Worm (Caenorhabditis elegans): ENCODE data around the gene F32B6.4.

F32B6.4 gene

ce11 chrIV:9867915-9868314, 23.9 kb downstream of the F32B6.4 start:
- TF ChIP-seq sdc-2 (tag; optimal IDR thresholded peaks at IDR 0.05) (no peak), nhr-11 (tag; optimal IDR thresholded peaks at IDR 0.05) (no peak), lin-11 (tag; optimal IDR thresholded peaks at IDR 0.05) (no peak), mec-3 (tag; optimal IDR thresholded peaks at IDR 0.05; ENCODE audit: borderline replicate concordance) (no peak), fkh-6 (tag; optimal IDR thresholded peaks at IDR 0.05) (no peak)

ce11 chrIV:9866865-9867264, 25.0 kb downstream of the F32B6.4 start:
- TF ChIP-seq unc-42 (tag; optimal IDR thresholded peaks at IDR 0.05): no peak
- no peak for TF ChIP-seq fkh-6 (tag; optimal IDR thresholded peaks at IDR 0.05)
- no peak for TF ChIP-seq ahr-1 (tag; optimal IDR thresholded peaks at IDR 0.05)
- no peak for TF ChIP-seq pha-2 (tag; optimal IDR thresholded peaks at IDR 0.05)
- no peak for TF ChIP-seq elt-2 (tag; optimal IDR thresholded peaks at IDR 0.05)
- no peak for TF ChIP-seq ceh-18 (tag; optimal IDR thresholded peaks at IDR 0.05)
- no peak for TF ChIP-seq lin-11 (tag; optimal IDR thresholded peaks at IDR 0.05)
- TF ChIP-seq ceh-24 (tag; optimal IDR thresholded peaks at IDR 0.05): no peak
- TF ChIP-seq fkh-10 (GFP tag; optimal IDR thresholded peaks at IDR 0.05): no peak
- no peak for TF ChIP-seq ceh-14 (tag; optimal IDR thresholded peaks at IDR 0.05)
- TF ChIP-seq ets-4 (tag; optimal IDR thresholded peaks at IDR 0.05): no peak
- TF ChIP-seq hlh-6 (tag; optimal IDR thresholded peaks at IDR 0.05): no peak
- no peak for TF ChIP-seq zip-5 (tag; optimal IDR thresholded peaks at IDR 0.05)
- TF ChIP-seq ztf-16 (tag; optimal IDR thresholded peaks at IDR 0.05): no peak
- TF ChIP-seq mec-3 (tag; optimal IDR thresholded peaks at IDR 0.05; ENCODE audit: borderline replicate concordance): no peak

- TF ChIP-seq pros-1 (tag; optimal IDR thresholded peaks at IDR 0.05) (no peak), zip-5 (tag; optimal IDR thresholded peaks at IDR 0.05) (no peak)
Measured at ce11 chrIV:9864778-9865177, 27.1 kb downstream of the F32B6.4 start, which contains the start of the genes K07F5.15 and K07F5.22. Gene K07F5.15, plus strand, starts transcription at chrIV:9865078. Gene K07F5.22, plus strand, starts transcription at chrIV:9865078.

DNA sequence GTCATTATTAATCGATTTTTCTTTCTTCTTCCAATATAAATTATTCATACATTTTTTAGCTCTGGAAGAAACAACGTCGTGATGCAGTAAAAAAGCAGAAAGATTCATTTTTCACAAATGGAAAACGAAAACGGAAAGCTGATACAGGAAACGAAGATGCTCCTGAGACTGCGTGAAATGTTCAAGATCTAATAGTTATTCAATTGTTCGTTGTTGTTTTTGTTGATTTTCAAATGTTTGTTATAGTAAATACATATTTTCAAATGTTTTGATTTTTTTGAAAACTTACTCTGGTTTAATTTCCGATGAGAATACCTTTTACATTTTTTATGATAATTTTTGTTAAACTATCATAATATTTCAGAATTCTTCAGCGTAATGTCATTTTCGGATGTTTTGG, 28.0 kb downstream of the F32B6.4 start, which contains the start of gene K07F5.16:
Gene K07F5.16, plus strand, starts transcription at position 301 of the 400 bp plus-strand sequence.
- TF ChIP-seq ceh-6 (GFP tag; optimal IDR thresholded peaks at IDR 0.05) (no peak), hlh-13 (GFP tag; optimal IDR thresholded peaks at IDR 0.05) (no peak), pax-1 (tag; optimal IDR thresholded peaks at IDR 0.05) (no peak), sox-4 (tag; optimal IDR thresholded peaks at IDR 0.05) (no peak), unc-55 (GFP tag; optimal IDR thresholded peaks at IDR 0.05) (no peak), pha-2 (tag; optimal IDR thresholded peaks at IDR 0.05) (no peak), ahr-1 (tag; optimal IDR thresholded peaks at IDR 0.05) (no peak), T23F11.4 (GFP tag; optimal IDR thresholded peaks at IDR 0.05) (no peak), ceh-34 (tag; optimal IDR thresholded peaks at IDR 0.05) (no peak), hlh-6 (tag; optimal IDR thresholded peaks at IDR 0.05) (no peak), ceh-31 (tag; optimal IDR thresholded peaks at IDR 0.05) (no peak), nhr-11 (tag; optimal IDR thresholded peaks at IDR 0.05) (no peak), odd-2 (tag; optimal IDR thresholded peaks at IDR 0.05) (no peak), nhr-232 (tag; optimal IDR thresholded peaks at IDR 0.05) (no peak), Y22D7AL.16 (tag; optimal IDR thresholded peaks at IDR 0.05) (no peak), dmd-4 (tag; optimal IDR thresholded peaks at IDR 0.05; ENCODE audit: borderline replicate concordance) (no peak), hlh-8 (tag; optimal IDR thresholded peaks at IDR 0.05) (no peak), fkh-6 (tag; optimal IDR thresholded peaks at IDR 0.05) (no peak), lin-11 (tag; optimal IDR thresholded peaks at IDR 0.05) (no peak), rnt-1 (tag; optimal IDR thresholded peaks at IDR 0.05) (no peak)

DNA sequence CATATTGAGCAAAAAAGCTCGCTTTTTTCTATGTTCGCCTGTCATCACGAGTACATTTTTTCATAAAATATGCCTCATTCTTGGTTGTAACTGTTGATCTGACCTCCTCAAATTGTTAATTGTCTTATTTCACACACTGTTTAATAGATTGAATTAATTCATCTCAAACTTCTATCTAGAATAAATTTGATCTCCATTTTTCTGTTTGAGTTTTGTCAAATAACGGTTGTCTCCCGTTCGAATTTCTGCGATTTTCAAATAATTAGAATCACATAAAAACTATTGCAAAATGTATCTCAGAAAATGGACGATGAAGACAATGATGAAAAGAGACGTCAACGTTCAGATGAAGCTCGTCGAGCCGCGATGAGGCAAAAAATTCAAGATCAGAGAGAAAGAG, 29.9 kb downstream of the F32B6.4 start, which contains the start of gene K07F5.14:
Gene K07F5.14, plus strand, starts transcription at position 301 of the 400 bp plus-strand sequence.
- TF ChIP-seq F13H6.1 (tag; optimal IDR thresholded peaks at IDR 0.05) (no peak), ets-4 (tag; optimal IDR thresholded peaks at IDR 0.05) (no peak), pat-9 (tag; optimal IDR thresholded peaks at IDR 0.05) (no peak), ahr-1 (tag; optimal IDR thresholded peaks at IDR 0.05) (no peak), nfya-1 (tag; optimal IDR thresholded peaks at IDR 0.05) (no peak), unc-42 (tag; optimal IDR thresholded peaks at IDR 0.05) (no peak), mec-3 (tag; optimal IDR thresholded peaks at IDR 0.05; ENCODE audit: borderline replicate concordance) (no peak), npax-4 (tag; optimal IDR thresholded peaks at IDR 0.05) (no peak), unc-55 (GFP tag; optimal IDR thresholded peaks at IDR 0.05) (no peak), tbx-2 (tag; optimal IDR thresholded peaks at IDR 0.05) (no peak), pha-2 (tag; optimal IDR thresholded peaks at IDR 0.05) (no peak), sdc-2 (tag; optimal IDR thresholded peaks at IDR 0.05) (no peak), pax-1 (tag; optimal IDR thresholded peaks at IDR 0.05) (no peak), C08G9.2 (tag; optimal IDR thresholded peaks at IDR 0.05) (no peak), rnt-1 (tag; optimal IDR thresholded peaks at IDR 0.05) (no peak), gmeb-2 (tag; optimal IDR thresholded peaks at IDR 0.05) (no peak), ceh-22 (tag; optimal IDR thresholded peaks at IDR 0.05) (no peak), lin-11 (tag; optimal IDR thresholded peaks at IDR 0.05) (no peak), dve-1 (tag; optimal IDR thresholded peaks at IDR 0.05) (no peak)
